Fruit fly (Drosophila melanogaster) whole organism, embryonic: ENCODE measurements around the gene nonA.

Source experiments
- BEAF-32 ChIP-seq: fragments of 200-800 bp; sonication (Bioruptor generic); optimal IDR thresholded peaks from 3 replicates; lab custom pipeline; 2017; ENCODE audit warnings: missing biosample characterization, missing genetic modification characterization, mild to moderate bottlenecking, moderate library complexity, missing genetic modification reagents
- Blimp-1 ChIP-seq: fragments of 200-800 bp; sonication (Bioruptor generic); optimal IDR thresholded peaks from 3 replicates; lab custom pipeline; 2018; ENCODE audit warnings: missing biosample characterization, missing genetic modification characterization, mild to moderate bottlenecking, moderate library complexity, missing genetic modification reagents
- CG10431 ChIP-seq: fragments of 200-800 bp; sonication (Bioruptor generic); optimal IDR thresholded peaks from 3 replicates; lab custom pipeline; 2018; ENCODE audit warnings: missing biosample characterization, mild to moderate bottlenecking, missing genetic modification characterization
- CG12155 ChIP-seq: fragments of 200-800 bp; sonication (Bioruptor generic); optimal IDR thresholded peaks from 3 replicates; lab custom pipeline; 2016; ENCODE audit warnings: missing biosample characterization, missing genetic modification characterization
- CG12659 ChIP-seq: fragments of 200-800 bp; sonication (Bioruptor generic); optimal IDR thresholded peaks from 3 replicates; lab custom pipeline; 2017; ENCODE audit warnings: mild to moderate bottlenecking, missing biosample characterization, missing genetic modification reagents, missing genetic modification characterization
- CG13894 ChIP-seq: fragments of 200-800 bp; sonication (Bioruptor generic); optimal IDR thresholded peaks from 3 replicates; lab custom pipeline; 2018; ENCODE audit warnings: missing biosample characterization, mild to moderate bottlenecking, missing genetic modification characterization, moderate library complexity
- CG14710 ChIP-seq: fragments of 200-800 bp; sonication (Bioruptor generic); optimal IDR thresholded peaks from 3 replicates; lab custom pipeline; 2019; ENCODE audit warnings: missing biosample characterization, mild to moderate bottlenecking, missing genetic modification characterization, moderate library complexity
- CG14860 ChIP-seq: fragments of 200-800 bp; sonication (Bioruptor generic); IDR thresholded peaks from 3 replicates; pipeline ENCODE4 v1.3.6; 2022; ENCODE audit warnings: missing biosample characterization, missing genetic modification characterization; ENCODE audit not compliant: partially characterized antibody
- CG1603 ChIP-seq: fragments of 200-800 bp; sonication (Bioruptor generic); optimal IDR thresholded peaks from 2 replicates; lab custom pipeline; 2019; ENCODE audit warnings: missing biosample characterization, mild to moderate bottlenecking, missing genetic modification characterization, moderate library complexity
- CG16813 ChIP-seq: fragments of 200-800 bp; sonication (Bioruptor generic); IDR thresholded peaks from 3 replicates; pipeline ENCODE4 v1.3.6; 2022; ENCODE audit warnings: missing biosample characterization, missing genetic modification characterization; ENCODE audit not compliant: partially characterized antibody
- CG17328 ChIP-seq: fragments of 200-800 bp; sonication (Bioruptor generic); IDR thresholded peaks from 2 replicates; pipeline ENCODE4 v1.3.6; 2022; ENCODE audit warnings: missing biosample characterization, missing genetic modification characterization
- CG17829 ChIP-seq: fragments of 200-800 bp; optimal IDR thresholded peaks from 2 replicates; lab custom pipeline; 2019; ENCODE audit warnings: missing biosample characterization, mild to moderate bottlenecking, missing genetic modification characterization, moderate library complexity
- CG2116 ChIP-seq: fragments of 200-800 bp; sonication (Bioruptor generic); optimal IDR thresholded peaks from 3 replicates; lab custom pipeline; 2018; ENCODE audit warnings: missing biosample characterization, mild to moderate bottlenecking, missing genetic modification characterization
- CG2120 ChIP-seq: fragments of 200-800 bp; sonication (Bioruptor generic); optimal IDR thresholded peaks from 3 replicates; lab custom pipeline; 2016; ENCODE audit warnings: missing biosample characterization, missing genetic modification characterization
- CG2875 ChIP-seq: fragments of 200-800 bp; sonication (Bioruptor generic); optimal IDR thresholded peaks from 2 replicates; lab custom pipeline; 2017; ENCODE audit warnings: missing biosample characterization, mild to moderate bottlenecking, missing genetic modification characterization, missing genetic modification reagents
- CG3281 ChIP-seq: fragments of 200-800 bp; sonication (Bioruptor generic); optimal IDR thresholded peaks from 3 replicates; lab custom pipeline; 2017; ENCODE audit warnings: missing biosample characterization, mild to moderate bottlenecking, missing genetic modification characterization
- CG7556 ChIP-seq: fragments of 200-800 bp; sonication (Bioruptor generic); optimal IDR thresholded peaks from 2 replicates; lab custom pipeline; 2017; ENCODE audit warnings: missing biosample characterization, mild to moderate bottlenecking, missing genetic modification characterization
- CG7839 ChIP-seq: fragments of 200-800 bp; sonication (Bioruptor generic); optimal IDR thresholded peaks from 3 replicates; lab custom pipeline; 2018; ENCODE audit warnings: missing biosample characterization, mild to moderate bottlenecking, missing genetic modification characterization, moderate library complexity
- CG7963 ChIP-seq: fragments of 200-800 bp; sonication (Bioruptor generic); IDR thresholded peaks from 3 replicates; pipeline ENCODE4 v1.3.6; 2022; ENCODE audit warnings: missing biosample characterization, missing genetic modification characterization; ENCODE audit not compliant: partially characterized antibody
- CG9876 ChIP-seq: fragments of 200-800 bp; sonication (Bioruptor generic); optimal IDR thresholded peaks from 2 replicates; lab custom pipeline; 2016; ENCODE audit warnings: missing biosample characterization, missing genetic modification characterization
- Chrac-16 ChIP-seq: fragments of 200-800 bp; sonication (Bioruptor generic); optimal IDR thresholded peaks from 3 replicates; lab custom pipeline; 2016; ENCODE audit warnings: missing biosample characterization, missing genetic modification characterization
- Drgx ChIP-seq: fragments of 200-800 bp; sonication (Bioruptor generic); IDR thresholded peaks from 2 replicates; pipeline ENCODE4 v1.3.6; 2022; ENCODE audit warnings: missing biosample characterization, missing genetic modification characterization
- HLH4C ChIP-seq: fragments of 200-800 bp; sonication (Bioruptor generic); IDR thresholded peaks from 3 replicates; pipeline ENCODE4 v1.3.6; 2022; ENCODE audit warnings: missing biosample characterization, missing genetic modification characterization; ENCODE audit not compliant: partially characterized antibody
- MESR4 ChIP-seq: fragments of 200-800 bp; sonication (Bioruptor generic); optimal IDR thresholded peaks from 2 replicates; lab custom pipeline; 2018; ENCODE audit warnings: missing biosample characterization, mild to moderate bottlenecking, missing genetic modification characterization, moderate library complexity
- Oaz ChIP-seq: fragments of 200-800 bp; sonication (Bioruptor generic); IDR thresholded peaks from 2 replicates; pipeline ENCODE4 v1.3.6; 2022; ENCODE audit warnings: missing biosample characterization, missing genetic modification characterization
- Opbp ChIP-seq: fragments of 200-800 bp; sonication (Bioruptor generic); IDR thresholded peaks from 3 replicates; pipeline ENCODE4 v1.3.6; 2022; ENCODE audit warnings: missing biosample characterization, missing genetic modification characterization; ENCODE audit not compliant: partially characterized antibody
- Rx ChIP-seq: fragments of 200-800 bp; sonication (Bioruptor generic); IDR thresholded peaks from 2 replicates; pipeline ENCODE4 v1.3.6; 2022; ENCODE audit warnings: missing biosample characterization, missing genetic modification characterization
- Scr ChIP-seq: fragments of 200-800 bp; sonication (Bioruptor generic); IDR thresholded peaks from 2 replicates; pipeline ENCODE4 v1.3.6; 2022; ENCODE audit warnings: missing biosample characterization, missing genetic modification characterization; ENCODE audit not compliant: partially characterized antibody
- abd-A ChIP-seq: fragments of 200-800 bp; sonication (Bioruptor generic); optimal IDR thresholded peaks from 3 replicates; lab custom pipeline; 2019; ENCODE audit warnings: missing biosample characterization, mild to moderate bottlenecking, missing genetic modification characterization, moderate library complexity
- az2 ChIP-seq: fragments of 200-800 bp; sonication (Bioruptor generic); optimal IDR thresholded peaks from 3 replicates; lab custom pipeline; 2016; ENCODE audit warnings: missing biosample characterization, missing genetic modification characterization
- bsh ChIP-seq, 2 experiments: fragments of 200-800 bp; sonication (Bioruptor generic); optimal IDR thresholded peaks; 2 replicates each; lab custom pipeline; 2017 to 2018; ENCODE audit warnings: mild to moderate bottlenecking in 2 of 2, missing biosample characterization in 2 of 2, missing genetic modification characterization in 2 of 2, moderate library complexity in 1 of 2
- crp ChIP-seq, 2 experiments: fragments of 200-800 bp; sonication (Bioruptor generic); optimal IDR thresholded peaks; 2 replicates in 1 of 2; 3 replicates in 1 of 2; lab custom pipeline; 2017; ENCODE audit warnings: missing biosample characterization in 2 of 2, missing genetic modification characterization in 2 of 2, mild to moderate bottlenecking in 1 of 2, moderate library complexity in 1 of 2
- disco-r ChIP-seq: fragments of 200-800 bp; sonication (Bioruptor generic); optimal IDR thresholded peaks from 2 replicates; lab custom pipeline; 2016; ENCODE audit warnings: missing biosample characterization, missing genetic modification characterization
- ems ChIP-seq: fragments of 200-800 bp; sonication (Bioruptor generic); optimal IDR thresholded peaks from 3 replicates; lab custom pipeline; 2016; ENCODE audit warnings: missing biosample characterization, missing genetic modification characterization
- fd96Cb ChIP-seq: fragments of 200-800 bp; sonication (Bioruptor generic); optimal IDR thresholded peaks from 2 replicates; lab custom pipeline; 2018; ENCODE audit warnings: missing biosample characterization, mild to moderate bottlenecking, missing genetic modification characterization, moderate library complexity
- h ChIP-seq: fragments of >200 bp; optimal IDR thresholded peaks from 2 replicates; lab custom pipeline; 2017
- insv ChIP-seq, 2 experiments: fragments of 200-800 bp; sonication (Bioruptor generic); optimal IDR thresholded peaks; 3 replicates each; lab custom pipeline; 2016 to 2018; ENCODE audit warnings: missing biosample characterization in 2 of 2, missing genetic modification characterization in 2 of 2
- inv ChIP-seq: fragments of 200-800 bp; sonication (Bioruptor generic); IDR thresholded peaks from 2 replicates; pipeline ENCODE4 v1.3.6; 2022; ENCODE audit warnings: missing biosample characterization, missing genetic modification characterization; ENCODE audit not compliant: partially characterized antibody
- kah ChIP-seq: fragments of 200-800 bp; sonication (Bioruptor generic); optimal IDR thresholded peaks from 2 replicates; lab custom pipeline; 2018; ENCODE audit warnings: missing biosample characterization, mild to moderate bottlenecking, missing genetic modification characterization
- lilli ChIP-seq: fragments of 200-800 bp; sonication (Bioruptor generic); optimal IDR thresholded peaks from 3 replicates; lab custom pipeline; 2016; ENCODE audit warnings: missing biosample characterization, missing genetic modification characterization
- mam ChIP-seq: fragments of 200-800 bp; sonication (Bioruptor generic); optimal IDR thresholded peaks from 3 replicates; lab custom pipeline; 2016; ENCODE audit warnings: missing biosample characterization, missing genetic modification characterization
- mirr ChIP-seq: fragments of 200-800 bp; sonication (Bioruptor generic); optimal IDR thresholded peaks from 3 replicates; lab custom pipeline; 2018; ENCODE audit warnings: missing biosample characterization, mild to moderate bottlenecking, missing genetic modification characterization
- nerfin-2 ChIP-seq: fragments of 200-800 bp; sonication (Bioruptor generic); IDR thresholded peaks from 2 replicates; pipeline ENCODE4 v1.3.6; 2022; ENCODE audit warnings: missing biosample characterization, missing genetic modification characterization; ENCODE audit not compliant: partially characterized antibody
- oc ChIP-seq: fragments of 200-800 bp; sonication (Bioruptor generic); optimal IDR thresholded peaks from 2 replicates; lab custom pipeline; 2018; ENCODE audit warnings: missing biosample characterization, mild to moderate bottlenecking, missing genetic modification characterization, moderate library complexity
- slou ChIP-seq: fragments of 200-800 bp; sonication (Bioruptor generic); optimal IDR thresholded peaks from 3 replicates; lab custom pipeline; 2016; ENCODE audit warnings: missing biosample characterization, missing genetic modification characterization
- tna ChIP-seq: fragments of 200-800 bp; sonication (Bioruptor generic); IDR thresholded peaks from 2 replicates; pipeline ENCODE4 v1.3.6; 2022; ENCODE audit warnings: missing biosample characterization, missing genetic modification characterization; ENCODE audit not compliant: partially characterized antibody
- zfh1 ChIP-seq: fragments of 200-800 bp; sonication (Bioruptor generic); IDR thresholded peaks from 3 replicates; pipeline ENCODE4 v1.3.6; 2022; ENCODE audit warnings: missing biosample characterization, missing genetic modification characterization
- zfh2 ChIP-seq: fragments of 200-800 bp; sonication (Bioruptor generic); optimal IDR thresholded peaks from 2 replicates; lab custom pipeline; 2016; ENCODE audit warnings: missing biosample characterization, missing genetic modification characterization

Gene nonA

dm6 chrX:16368585-16368984, 7.2 kb downstream of the nonA start:
- TF ChIP-seq Oaz, result no peak
- no peak for TF ChIP-seq zfh1 (GFP tag; lab: Robert Waterston, UW)
- peak; percentile 36; the same call in 1 of the 2 replicates for TF ChIP-seq inv
- TF ChIP-seq CG16813 (GFP tag; lab: Robert Waterston, UW), result peak; percentile 26; the same call in 1 of the 3 replicates
- peak; percentile 43 for TF ChIP-seq nerfin-2 (GFP tag; lab: Robert Waterston, UW)
- peak; percentile 50; the same call in 2 of the 3 replicates for TF ChIP-seq CG14860 (GFP tag; lab: Robert Waterston, UW)
- peak; percentile 52; the same call in 2 of the 3 replicates for TF ChIP-seq CG7963 (GFP tag; lab: Robert Waterston, UW)
- peak; percentile 23 for TF ChIP-seq Scr (GFP tag; lab: Robert Waterston, UW)
- no peak for TF ChIP-seq MESR4 (GFP tag; lab: Kevin White, UChicago)
- peak; percentile 41; the same call in 1 of the 2 replicates for TF ChIP-seq tna (GFP tag; lab: Robert Waterston, UW)
- peak; percentile 55; the same call in 2 of the 3 replicates for TF ChIP-seq HLH4C (GFP tag; lab: Robert Waterston, UW)

- peak; percentile 13 for TF ChIP-seq lilli (GFP tag; lab: Kevin White, UChicago)
- peak in 1 of 2 experiments; percentile 5 for TF ChIP-seq crp (GFP tag; optimal IDR thresholded peaks at IDR 0.05; lab: Kevin White, UChicago)
- TF ChIP-seq mirr (GFP tag; lab: Kevin White, UChicago), result no peak
- TF ChIP-seq Rx (GFP tag; lab: Robert Waterston, UW), result no peak
- no peak for TF ChIP-seq CG7556 (GFP tag; lab: Kevin White, UChicago)
- no peak for TF ChIP-seq CG7839 (tag; lab: Kevin White, UChicago)
- no peak for TF ChIP-seq CG13894
- peak; percentile 52; the same call in 1 of the 2 replicates for TF ChIP-seq Drgx (GFP tag; lab: Robert Waterston, UW)
- TF ChIP-seq kah (GFP tag; lab: Kevin White, UChicago), result no peak
- TF ChIP-seq CG17829 (tag; lab: Kevin White, UChicago), result peak; percentile 21
- TF ChIP-seq CG2120 (GFP tag; lab: Kevin White, UChicago), result peak; percentile 24
- TF ChIP-seq CG17328, result no peak
- no peak for TF ChIP-seq CG1603 (tag; lab: Kevin White, UChicago)
- no peak for TF ChIP-seq Blimp-1 (GFP tag; lab: Kevin White, UChicago)
- no peak for TF ChIP-seq CG14710 (tag; lab: Kevin White, UChicago)
- no peak for TF ChIP-seq insv (GFP tag; optimal IDR thresholded peaks at IDR 0.05; lab: Kevin White, UChicago)
- no peak for TF ChIP-seq oc (tag; lab: Kevin White, UChicago)
- no peak for TF ChIP-seq bsh (GFP tag; optimal IDR thresholded peaks at IDR 0.05; lab: Kevin White, UChicago)
- peak; percentile 18 for TF ChIP-seq CG12659 (GFP tag; lab: Kevin White, UChicago)
- no peak for TF ChIP-seq abd-A (tag; lab: Kevin White, UChicago)
- TF ChIP-seq h (lab: Kevin White, UChicago), result no peak
- no peak for TF ChIP-seq CG9876 (GFP tag; lab: Kevin White, UChicago)
- TF ChIP-seq BEAF-32 (GFP tag; lab: Kevin White, UChicago), result no peak
- TF ChIP-seq CG10431 (GFP tag; lab: Kevin White, UChicago), result no peak
- no peak for TF ChIP-seq Opbp (GFP tag; lab: Robert Waterston, UW)
- no peak for TF ChIP-seq mam (GFP tag; lab: Kevin White, UChicago)
- TF ChIP-seq CG3281 (GFP tag; lab: Kevin White, UChicago), result peak; percentile 42
- peak; percentile 2 for TF ChIP-seq CG12155
- TF ChIP-seq az2 (GFP tag; lab: Kevin White, UChicago), result no peak
- TF ChIP-seq CG2116, result peak; percentile 3
- TF ChIP-seq CG2875 (GFP tag; lab: Kevin White, UChicago), result no peak
- TF ChIP-seq disco-r (GFP tag; lab: Kevin White, UChicago), result no peak
- no peak for TF ChIP-seq ems (GFP tag; lab: Kevin White, UChicago)
- TF ChIP-seq fd96Cb (tag; lab: Kevin White, UChicago), result no peak
- no peak for TF ChIP-seq slou (GFP tag; lab: Kevin White, UChicago)
- no peak for TF ChIP-seq zfh2 (GFP tag; lab: Kevin White, UChicago)
- TF ChIP-seq Chrac-16, result peak; percentile 14
Observed at dm6 chrX:16371923-16372322, 10.6 kb downstream of the nonA start.
